Worm (Caenorhabditis elegans): ENCODE results near the gene srz-37.

DNA sequence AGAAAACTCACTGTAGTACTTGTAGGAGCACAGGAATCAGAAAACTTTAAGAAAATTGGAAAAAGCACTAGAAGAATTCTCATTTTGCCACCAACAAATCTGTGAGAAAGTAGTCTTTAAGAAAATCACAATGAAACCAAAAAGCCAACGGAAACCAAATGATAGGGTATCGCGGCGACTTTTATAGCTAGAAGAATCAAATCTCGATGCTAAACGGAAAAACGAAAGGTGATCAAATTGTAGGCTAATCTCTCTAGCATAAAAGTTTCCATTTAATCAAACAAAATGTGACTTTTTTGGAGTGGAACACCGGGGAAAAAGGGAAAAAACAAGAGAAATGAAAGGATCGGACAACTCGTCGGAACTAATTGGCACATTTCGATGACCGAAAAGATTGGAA, 14.7 kb upstream of the srz-37 start, which contains the start of gene C09G12.17:
- no peak for TF ChIP-seq skn-1 (tag; optimal IDR thresholded peaks at IDR 0.05)
- no peak for TF ChIP-seq ama-1 (optimal IDR thresholded peaks at IDR 0.05)
- TF ChIP-seq ztf-11 (tag; optimal IDR thresholded peaks at IDR 0.05) = no peak
- TF ChIP-seq nhr-77 (tag; optimal IDR thresholded peaks at IDR 0.05) = no peak
- TF ChIP-seq fos-1 (tag; optimal IDR thresholded peaks at IDR 0.05) = no peak
- no peak for TF ChIP-seq set-16 (GFP tag; IDR thresholded peaks at IDR 0.05)
